Fruit fly (Drosophila melanogaster) whole organism, pupa: ENCODE data around the gene CG31787.

Experiments
- CG12605 ChIP-seq: fragments of 200-800 bp; sonication (Bioruptor generic); IDR thresholded peaks from 2 replicates; pipeline ENCODE4 v1.3.6; 2022; ENCODE audit warnings: missing biosample characterization, missing genetic modification characterization
- CG32121 ChIP-seq: fragments of 200-800 bp; sonication (Bioruptor generic); IDR thresholded peaks from 2 replicates; pipeline ENCODE4 v1.3.6; 2022; ENCODE audit warnings: missing biosample characterization, missing genetic modification characterization
- CG34367 ChIP-seq: fragments of 200-800 bp; sonication (Bioruptor generic); optimal IDR thresholded peaks from 2 replicates; lab custom pipeline; 2018; ENCODE audit warnings: missing biosample characterization, mild to moderate bottlenecking, missing genetic modification characterization
- CG4496 ChIP-seq: fragments of 200-800 bp; sonication (Bioruptor generic); IDR thresholded peaks from 3 replicates; pipeline ENCODE4 v1.3.6; 2022; ENCODE audit warnings: missing biosample characterization, missing genetic modification characterization
- CG8159 ChIP-seq: fragments of 200-800 bp; sonication (Bioruptor generic); optimal IDR thresholded peaks from 3 replicates; lab custom pipeline; 2018; ENCODE audit warnings: missing biosample characterization, mild to moderate bottlenecking, missing genetic modification characterization, moderate library complexity
- CG8301 ChIP-seq: fragments of 200-800 bp; sonication (Bioruptor generic); optimal IDR thresholded peaks from 2 replicates; lab custom pipeline; 2018; ENCODE audit warnings: missing biosample characterization, mild to moderate bottlenecking, missing genetic modification characterization
- EcR ChIP-seq: fragments of 200-800 bp; sonication (Bioruptor generic); optimal IDR thresholded peaks from 3 replicates; lab custom pipeline; 2019; ENCODE audit warnings: missing biosample characterization, missing genetic modification characterization, mild to moderate bottlenecking, moderate library complexity, missing genetic modification reagents
- Ets98B ChIP-seq: fragments of 200-800 bp; sonication (Bioruptor generic); IDR thresholded peaks from 2 replicates; pipeline ENCODE4 v1.3.6; 2022; ENCODE audit warnings: missing biosample characterization, missing genetic modification characterization
- fd96Ca ChIP-seq: fragments of 200-800 bp; sonication (Bioruptor generic); IDR thresholded peaks from 3 replicates; pipeline ENCODE4 v1.3.6; 2022; ENCODE audit warnings: missing biosample characterization, missing genetic modification characterization

DNA sequence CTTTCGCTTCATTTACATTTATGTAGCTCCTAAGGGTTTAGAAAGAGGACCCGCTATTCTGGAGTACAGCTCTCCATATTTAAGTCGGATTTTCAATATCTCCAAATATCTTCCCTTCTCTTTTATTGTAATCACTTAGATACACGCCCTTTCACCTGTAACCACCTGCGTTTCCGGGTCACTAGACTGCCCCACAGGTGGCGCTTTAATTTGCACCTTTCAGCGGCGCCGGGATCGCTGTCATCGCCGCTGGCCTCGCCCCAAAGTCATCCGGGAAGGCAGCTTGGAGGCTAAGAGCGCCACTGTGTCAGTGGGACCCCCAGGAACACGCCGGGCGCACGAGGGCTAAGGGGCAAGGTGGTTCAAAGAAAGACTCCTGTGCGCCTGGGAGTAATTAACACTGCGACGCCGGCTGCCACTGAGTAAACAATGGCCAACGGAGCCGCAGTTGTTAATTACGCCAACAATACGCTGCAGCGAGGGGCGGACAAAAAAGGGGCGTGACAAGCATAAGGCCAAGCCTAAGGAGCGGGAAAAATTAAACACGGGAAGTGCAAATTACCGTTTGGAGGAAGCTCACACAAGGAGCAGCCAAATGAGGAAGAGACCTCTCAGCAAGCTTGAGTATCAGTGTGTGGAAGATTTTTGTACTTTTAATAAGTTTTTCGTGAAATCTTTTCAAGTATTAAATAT is 1.2 kb downstream of the CG31787 start:
- TF ChIP-seq EcR (GFP tag; lab: Kevin White, UChicago) (no peak), CG8301 (tag; lab: Kevin White, UChicago) (no peak), CG32121 (no peak), CG8159 (no peak), CG12605 (GFP tag; lab: Robert Waterston, UW) (no peak), Ets98B (GFP tag; lab: Robert Waterston, UW) (no peak), CG4496 (no peak), CG34367 (no peak), fd96Ca (GFP tag; lab: Robert Waterston, UW) (no peak)
